Worm (Caenorhabditis elegans): ENCODE measurements around the gene K08E5.6.

K08E5.6 gene

DNA sequence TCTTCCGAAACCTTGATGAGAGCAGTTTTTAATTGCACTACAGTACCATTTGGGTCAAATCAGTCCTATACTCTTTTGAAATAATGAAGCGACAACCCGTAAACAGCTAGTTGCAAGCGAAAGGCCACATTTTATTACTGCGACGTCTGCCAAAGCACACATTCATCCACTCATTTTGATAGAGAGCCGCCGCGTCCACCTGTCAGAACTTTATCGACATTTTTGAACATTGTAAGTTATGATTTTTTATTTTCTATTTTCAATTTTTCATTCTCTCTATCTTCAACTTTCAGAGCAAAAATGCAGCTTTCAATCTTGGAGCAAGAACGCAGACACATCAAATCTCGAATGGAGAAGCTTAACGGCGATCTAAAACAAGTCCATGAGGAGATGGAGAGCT is at the start of gene K08E5.6:
TSS of gene K08E5.6 (plus strand) at position 301 of the 400 bp plus-strand sequence.
- no peak for TF ChIP-seq eor-1 (tag; optimal IDR thresholded peaks at IDR 0.05)
- TF ChIP-seq fkh-10 (GFP tag; optimal IDR thresholded peaks at IDR 0.05) = no peak
- no peak for TF ChIP-seq elt-1 (tag; optimal IDR thresholded peaks at IDR 0.05)
- TF ChIP-seq elt-2 (tag; optimal IDR thresholded peaks at IDR 0.05) = no peak

- TF ChIP-seq lsy-12 (tag; optimal IDR thresholded peaks at IDR 0.05) (peak; percentile 30), lin-15B (tag; optimal IDR thresholded peaks at IDR 0.05) (peak; percentile 12), ama-1 (optimal IDR thresholded peaks at IDR 0.05) (no peak), pha-4 (tag; optimal IDR thresholded peaks at IDR 0.05) (peak; percentile 43), nfya-1 (tag; optimal IDR thresholded peaks at IDR 0.05; ENCODE audit: insufficient read depth) (peak; percentile 22)
These were observed 47.7 kb upstream of the K08E5.6 start for ce11 chrIII:10093093-10093492.

DNA sequence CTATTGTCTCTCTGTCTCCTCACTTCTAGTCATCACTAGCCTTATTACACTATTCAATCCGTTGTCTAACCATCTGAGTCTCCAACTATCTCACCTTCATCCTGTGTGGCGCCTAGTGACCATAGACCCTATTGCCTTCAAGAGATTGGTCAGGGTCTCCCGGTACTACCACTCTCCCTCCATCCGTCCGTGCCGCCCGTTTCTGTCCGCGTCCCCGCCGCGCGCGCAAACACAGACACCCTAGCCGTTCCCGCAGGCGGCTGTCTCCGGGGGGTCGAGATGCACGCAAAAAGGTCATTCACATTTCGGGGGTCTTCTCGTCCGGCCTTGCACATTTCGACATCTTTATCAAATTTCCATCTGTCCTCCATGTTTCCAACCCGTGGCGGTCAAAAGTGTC is 46.3 kb upstream of the K08E5.6 start:
- no peak for TF ChIP-seq ceh-9 (tag; optimal IDR thresholded peaks at IDR 0.05)
- peak; percentile 50 for TF ChIP-seq lin-39 (tag; optimal IDR thresholded peaks at IDR 0.05)
- TF ChIP-seq egl-5 (tag; optimal IDR thresholded peaks at IDR 0.05) = peak; percentile 6
- TF ChIP-seq mml-1 (tag; optimal IDR thresholded peaks at IDR 0.05) = no peak
- peak; percentile 51 for TF ChIP-seq lin-15B (tag; optimal IDR thresholded peaks at IDR 0.05)
- no peak for TF ChIP-seq snpc-4 (tag; optimal IDR thresholded peaks at IDR 0.05)
- TF ChIP-seq nhr-12 (tag; optimal IDR thresholded peaks at IDR 0.05) = no peak
- no peak for TF ChIP-seq ZK546.5 (tag; optimal IDR thresholded peaks at IDR 0.05)
- TF ChIP-seq nhr-23 (tag; optimal IDR thresholded peaks at IDR 0.05) = peak; percentile 55
- TF ChIP-seq lsy-12 (tag; optimal IDR thresholded peaks at IDR 0.05) = peak; percentile 52
- no peak for TF ChIP-seq sea-2 (GFP tag; optimal IDR thresholded peaks at IDR 0.05)
- no peak for TF ChIP-seq fos-1 (tag; optimal IDR thresholded peaks at IDR 0.05)
- TF ChIP-seq fkh-10 (GFP tag; optimal IDR thresholded peaks at IDR 0.05) = no peak
- TF ChIP-seq nhr-43 (tag; optimal IDR thresholded peaks at IDR 0.05; ENCODE audit: poor library complexity, severe bottlenecking) = peak; percentile 63
- peak; percentile 93 for TF ChIP-seq nfya-1 (tag; optimal IDR thresholded peaks at IDR 0.05; ENCODE audit: insufficient read depth)
- no peak for TF ChIP-seq unc-62 (GFP tag; optimal IDR thresholded peaks at IDR 0.05)
- no peak for TF ChIP-seq eor-1 (tag; optimal IDR thresholded peaks at IDR 0.05)
- no peak for TF ChIP-seq elt-2 (tag; optimal IDR thresholded peaks at IDR 0.05)
- TF ChIP-seq mdl-1 (tag; optimal IDR thresholded peaks at IDR 0.05) = no peak
- TF ChIP-seq hmg-11 (tag; optimal IDR thresholded peaks at IDR 0.05) = no peak
- TF ChIP-seq tbx-2 (tag; optimal IDR thresholded peaks at IDR 0.05) = peak; percentile 11
- no peak for TF ChIP-seq ceh-28 (tag; optimal IDR thresholded peaks at IDR 0.05)
- TF ChIP-seq pqm-1 (tag; optimal IDR thresholded peaks at IDR 0.05) = no peak
- peak; percentile 86 for TF ChIP-seq nhr-25 (tag; optimal IDR thresholded peaks at IDR 0.05)

ce11 chrIII:10095377-10095776 is 45.5 kb upstream of the K08E5.6 start:
- no peak for TF ChIP-seq egl-27 (tag; optimal IDR thresholded peaks at IDR 0.05)
- TF ChIP-seq ZK546.5 (tag; optimal IDR thresholded peaks at IDR 0.05) = no peak
- no peak for TF ChIP-seq unc-62 (GFP tag; optimal IDR thresholded peaks at IDR 0.05)
- TF ChIP-seq nhr-12 (tag; optimal IDR thresholded peaks at IDR 0.05) = no peak
- no peak for TF ChIP-seq ceh-82 (tag; optimal IDR thresholded peaks at IDR 0.05)
- no peak for TF ChIP-seq lin-15B (tag; optimal IDR thresholded peaks at IDR 0.05)
- TF ChIP-seq pha-4 (tag; optimal IDR thresholded peaks at IDR 0.05) = peak; percentile 47
- TF ChIP-seq elt-2 (tag; optimal IDR thresholded peaks at IDR 0.05) = peak; percentile 33
- TF ChIP-seq nhr-23 (tag; optimal IDR thresholded peaks at IDR 0.05) = no peak
- TF ChIP-seq egl-5 (tag; optimal IDR thresholded peaks at IDR 0.05) = no peak
- no peak for TF ChIP-seq R02D3.7 (tag; optimal IDR thresholded peaks at IDR 0.05)
- no peak for TF ChIP-seq fkh-2 (tag; optimal IDR thresholded peaks at IDR 0.05)
- no peak for TF ChIP-seq nhr-77 (tag; optimal IDR thresholded peaks at IDR 0.05)
- TF ChIP-seq tbx-2 (tag; optimal IDR thresholded peaks at IDR 0.05) = no peak
- no peak for TF ChIP-seq nhr-76 (tag; optimal IDR thresholded peaks at IDR 0.05)
- TF ChIP-seq ama-1 (optimal IDR thresholded peaks at IDR 0.05) = peak; percentile 52
- no peak for TF ChIP-seq nhr-28 (tag; optimal IDR thresholded peaks at IDR 0.05)
- no peak for TF ChIP-seq fkh-10 (GFP tag; optimal IDR thresholded peaks at IDR 0.05)
- TF ChIP-seq skn-1 (tag; optimal IDR thresholded peaks at IDR 0.05) = no peak
- TF ChIP-seq zag-1 (tag; optimal IDR thresholded peaks at IDR 0.05) = no peak
- no peak for TF ChIP-seq mml-1 (tag; optimal IDR thresholded peaks at IDR 0.05)
- TF ChIP-seq sea-2 (GFP tag; optimal IDR thresholded peaks at IDR 0.05) = no peak
- TF ChIP-seq nfya-1 (tag; optimal IDR thresholded peaks at IDR 0.05; ENCODE audit: insufficient read depth) = peak; percentile 34

Data from whole organism, L3 larva.